Worm (Caenorhabditis elegans): ENCODE data around the gene ttr-2.

DNA sequence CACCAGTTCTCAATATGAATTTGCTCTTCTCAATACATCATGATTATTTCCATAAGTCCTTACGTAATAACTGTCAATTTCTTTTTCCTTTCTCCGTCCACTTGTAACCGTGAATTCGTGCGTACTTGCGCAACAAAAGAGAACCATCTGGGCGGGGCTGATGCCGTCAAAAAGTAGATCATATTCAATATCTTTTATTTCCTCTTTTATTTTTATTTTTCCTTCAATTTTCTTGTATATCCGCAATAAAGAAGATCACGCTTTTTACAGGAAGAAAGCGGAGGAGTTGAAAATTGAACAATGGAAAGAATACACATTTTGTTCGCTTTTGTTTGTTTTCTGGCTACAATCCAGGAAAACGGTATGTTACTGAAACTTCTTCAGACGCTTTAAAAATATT is 34.7 kb upstream of the ttr-2 start, which contains the start of gene mam-7:
- TF ChIP-seq bed-2 (GFP tag; IDR thresholded peaks at IDR 0.05): no peak
- TF ChIP-seq lin-40 (tag; optimal IDR thresholded peaks at IDR 0.05): no peak
- TF ChIP-seq ama-1 (optimal IDR thresholded peaks at IDR 0.05): no peak
- no peak for TF ChIP-seq ama-1 (GFP tag; optimal IDR thresholded peaks at IDR 0.05)
- no peak for TF ChIP-seq nfya-2 (GFP tag; IDR thresholded peaks at IDR 0.05)
- no peak for TF ChIP-seq nhr-90 (tag; optimal IDR thresholded peaks at IDR 0.05)
- TF ChIP-seq lin-26 (GFP tag; IDR thresholded peaks at IDR 0.05): no peak
- no peak for TF ChIP-seq nhr-179 (tag; optimal IDR thresholded peaks at IDR 0.05)
- no peak for TF ChIP-seq ztf-6 (GFP tag; IDR thresholded peaks at IDR 0.05)
